Fruit fly (Drosophila melanogaster) whole organism, embryonic: ENCODE data around the gene BOD1.

Experiments
- Bteb2 ChIP-seq: fragments of 200-800 bp; sonication (Bioruptor generic); optimal IDR thresholded peaks from 2 replicates; lab custom pipeline; 2016; ENCODE audit warnings: missing biosample characterization, missing genetic modification characterization
- CG10321 ChIP-seq: fragments of 200-800 bp; sonication (Bioruptor generic); IDR thresholded peaks from 2 replicates; pipeline ENCODE4 v1.3.6; 2022; ENCODE audit warnings: missing biosample characterization, missing genetic modification characterization
- CG10654 ChIP-seq: fragments of 200-800 bp; sonication (Bioruptor generic); optimal IDR thresholded peaks from 2 replicates; lab custom pipeline; 2016; ENCODE audit warnings: missing biosample characterization, missing genetic modification characterization
- CG13624 ChIP-seq: fragments of 200-800 bp; sonication (Bioruptor generic); optimal IDR thresholded peaks from 2 replicates; lab custom pipeline; 2016; ENCODE audit warnings: missing biosample characterization, missing genetic modification characterization
- CG15269 ChIP-seq: fragments of 200-800 bp; sonication (Bioruptor generic); optimal IDR thresholded peaks from 2 replicates; lab custom pipeline; 2018; ENCODE audit warnings: missing biosample characterization, mild to moderate bottlenecking, missing genetic modification characterization, moderate library complexity
- CG17186 ChIP-seq: fragments of 200-800 bp; sonication (Bioruptor generic); optimal IDR thresholded peaks from 3 replicates; lab custom pipeline; 2017; ENCODE audit warnings: missing biosample characterization, missing genetic modification reagents, missing genetic modification characterization
- CG17385 ChIP-seq: fragments of 200-800 bp; sonication (Bioruptor generic); optimal IDR thresholded peaks from 3 replicates; lab custom pipeline; 2018; ENCODE audit warnings: missing biosample characterization, mild to moderate bottlenecking, missing genetic modification characterization
- CG17568 ChIP-seq: fragments of 200-800 bp; sonication (Bioruptor generic); optimal IDR thresholded peaks from 2 replicates; lab custom pipeline; 2018; ENCODE audit warnings: missing biosample characterization, mild to moderate bottlenecking, missing genetic modification characterization, moderate library complexity
- CG17802 ChIP-seq: fragments of 200-800 bp; sonication (Bioruptor generic); optimal IDR thresholded peaks from 2 replicates; lab custom pipeline; 2018; ENCODE audit warnings: missing biosample characterization, mild to moderate bottlenecking, missing genetic modification characterization, moderate library complexity
- CG2129 ChIP-seq: fragments of 200-800 bp; sonication (Bioruptor generic); IDR thresholded peaks from 2 replicates; pipeline ENCODE4 v1.3.6; 2022; ENCODE audit warnings: missing biosample characterization, missing genetic modification characterization; ENCODE audit not compliant: partially characterized antibody
- CG2712 ChIP-seq: fragments of 200-800 bp; optimal IDR thresholded peaks from 3 replicates; lab custom pipeline; 2019; ENCODE audit warnings: missing biosample characterization, mild to moderate bottlenecking, missing genetic modification characterization, moderate library complexity
- CG3065 ChIP-seq: fragments of 200-800 bp; sonication (Bioruptor generic); optimal IDR thresholded peaks from 2 replicates; lab custom pipeline; 2016; ENCODE audit warnings: missing biosample characterization, missing genetic modification characterization
- CG32772 ChIP-seq: fragments of 200-800 bp; sonication (Bioruptor generic); IDR thresholded peaks from 2 replicates; pipeline ENCODE4 v1.3.6; 2022; ENCODE audit warnings: missing biosample characterization, missing genetic modification characterization
- CG3281 ChIP-seq: fragments of 200-800 bp; sonication (Bioruptor generic); optimal IDR thresholded peaks from 3 replicates; lab custom pipeline; 2017; ENCODE audit warnings: missing biosample characterization, mild to moderate bottlenecking, missing genetic modification characterization
- CG4707 ChIP-seq: fragments of 200-800 bp; sonication (Bioruptor generic); optimal IDR thresholded peaks from 2 replicates; lab custom pipeline; 2018; ENCODE audit warnings: missing biosample characterization, mild to moderate bottlenecking, missing genetic modification characterization, moderate library complexity
- CG5180 ChIP-seq: fragments of 200-800 bp; sonication (Bioruptor generic); optimal IDR thresholded peaks from 3 replicates; lab custom pipeline; 2017; ENCODE audit warnings: missing biosample characterization, missing genetic modification characterization, mild to moderate bottlenecking, moderate library complexity, missing genetic modification reagents
- CG6254 ChIP-seq: fragments of 200-800 bp; sonication (Bioruptor generic); optimal IDR thresholded peaks from 3 replicates; lab custom pipeline; 2017; ENCODE audit warnings: mild to moderate bottlenecking, missing biosample characterization, missing genetic modification reagents, missing genetic modification characterization
- CG6683 ChIP-seq: fragments of 200-800 bp; sonication (Bioruptor generic); optimal IDR thresholded peaks from 2 replicates; lab custom pipeline; 2017; ENCODE audit warnings: missing biosample characterization, mild to moderate bottlenecking, missing genetic modification characterization, missing genetic modification reagents
- CG6854 ChIP-seq: fragments of 200-800 bp; sonication (Bioruptor generic); optimal IDR thresholded peaks from 3 replicates; lab custom pipeline; 2017; ENCODE audit warnings: missing biosample characterization, mild to moderate bottlenecking, missing genetic modification characterization
- CG7928 ChIP-seq: fragments of 200-800 bp; sonication (Bioruptor generic); optimal IDR thresholded peaks from 2 replicates; lab custom pipeline; 2017; ENCODE audit warnings: missing biosample characterization, mild to moderate bottlenecking, missing genetic modification characterization
- Doc3 ChIP-seq: fragments of 200-800 bp; sonication (Bioruptor generic); IDR thresholded peaks from 3 replicates; pipeline ENCODE4 v1.3.6; 2022; ENCODE audit warnings: missing biosample characterization, missing genetic modification characterization; ENCODE audit not compliant: partially characterized antibody
- Drgx ChIP-seq: fragments of 200-800 bp; sonication (Bioruptor generic); IDR thresholded peaks from 2 replicates; pipeline ENCODE4 v1.3.6; 2022; ENCODE audit warnings: missing biosample characterization, missing genetic modification characterization
- Gug ChIP-seq: fragments of 200-800 bp; sonication (Bioruptor generic); IDR thresholded peaks from 4 replicates; pipeline ENCODE4 v1.3.6; 2022; ENCODE audit warnings: missing biosample characterization, missing genetic modification characterization
- H15 ChIP-seq: fragments of 200-800 bp; sonication (Bioruptor generic); IDR thresholded peaks from 3 replicates; pipeline ENCODE4 v1.3.6; 2022; ENCODE audit warnings: missing biosample characterization, missing genetic modification characterization
- H2.0 ChIP-seq: fragments of 200-800 bp; sonication (Bioruptor generic); IDR thresholded peaks from 2 replicates; pipeline ENCODE4 v1.3.6; 2022; ENCODE audit warnings: missing biosample characterization, missing genetic modification characterization
- Hand ChIP-seq: fragments of 200-800 bp; sonication (Bioruptor generic); optimal IDR thresholded peaks from 2 replicates; lab custom pipeline; 2017; ENCODE audit warnings: mild to moderate bottlenecking, missing biosample characterization, missing genetic modification reagents, missing genetic modification characterization
- Hey ChIP-seq: fragments of 200-800 bp; sonication (Bioruptor generic); optimal IDR thresholded peaks from 3 replicates; lab custom pipeline; 2018; ENCODE audit warnings: missing biosample characterization, mild to moderate bottlenecking, missing genetic modification characterization
- MESR4 ChIP-seq: fragments of 200-800 bp; sonication (Bioruptor generic); optimal IDR thresholded peaks from 2 replicates; lab custom pipeline; 2018; ENCODE audit warnings: missing biosample characterization, mild to moderate bottlenecking, missing genetic modification characterization, moderate library complexity
- Mad ChIP-seq: fragments of 200-800 bp; sonication (Bioruptor generic); optimal IDR thresholded peaks from 2 replicates; lab custom pipeline; 2016; ENCODE audit warnings: missing biosample characterization, missing genetic modification characterization
- NK7.1 ChIP-seq: fragments of 200-800 bp; sonication (Bioruptor generic); optimal IDR thresholded peaks from 3 replicates; lab custom pipeline; 2016; ENCODE audit warnings: missing biosample characterization, missing genetic modification characterization
- Neu2 ChIP-seq: fragments of 200-800 bp; sonication (Bioruptor generic); optimal IDR thresholded peaks from 3 replicates; lab custom pipeline; 2016; ENCODE audit warnings: missing biosample characterization, missing genetic modification characterization, borderline replicate concordance
- NfI ChIP-seq: fragments of 200-800 bp; sonication (Bioruptor generic); optimal IDR thresholded peaks from 3 replicates; lab custom pipeline; 2018; ENCODE audit warnings: missing biosample characterization, mild to moderate bottlenecking, missing genetic modification characterization, moderate library complexity
- Six4 ChIP-seq: fragments of 200-800 bp; sonication (Bioruptor generic); optimal IDR thresholded peaks from 2 replicates; lab custom pipeline; 2016; ENCODE audit warnings: missing biosample characterization, missing genetic modification characterization
- Ssrp ChIP-seq: fragments of 200-800 bp; sonication (Bioruptor generic); optimal IDR thresholded peaks from 2 replicates; lab custom pipeline; 2018; ENCODE audit warnings: missing biosample characterization, mild to moderate bottlenecking, missing genetic modification characterization, moderate library complexity
- al ChIP-seq: fragments of 200-800 bp; sonication (Bioruptor generic); IDR thresholded peaks from 2 replicates; pipeline ENCODE4 v1.3.6; 2022; ENCODE audit warnings: missing biosample characterization, missing genetic modification characterization
- bigmax ChIP-seq: fragments of 200-800 bp; sonication (Bioruptor generic); optimal IDR thresholded peaks from 2 replicates; lab custom pipeline; 2018; ENCODE audit warnings: missing biosample characterization, mild to moderate bottlenecking, missing genetic modification characterization
- chif ChIP-seq, 2 experiments: fragments of 200-800 bp; sonication (Bioruptor generic); optimal IDR thresholded peaks; 3 replicates each; lab custom pipeline; 2016; ENCODE audit warnings: missing biosample characterization in 2 of 2, missing genetic modification characterization in 2 of 2
- crp ChIP-seq, 2 experiments: fragments of 200-800 bp; sonication (Bioruptor generic); optimal IDR thresholded peaks; 2 replicates in 1 of 2; 3 replicates in 1 of 2; lab custom pipeline; 2017; ENCODE audit warnings: missing biosample characterization in 2 of 2, missing genetic modification characterization in 2 of 2, mild to moderate bottlenecking in 1 of 2, moderate library complexity in 1 of 2
- disco-r ChIP-seq: fragments of 200-800 bp; sonication (Bioruptor generic); optimal IDR thresholded peaks from 2 replicates; lab custom pipeline; 2016; ENCODE audit warnings: missing biosample characterization, missing genetic modification characterization
- emc ChIP-seq: fragments of 200-800 bp; sonication (Bioruptor generic); optimal IDR thresholded peaks from 2 replicates; lab custom pipeline; 2016; ENCODE audit warnings: missing biosample characterization, missing genetic modification characterization
- ems ChIP-seq: fragments of 200-800 bp; sonication (Bioruptor generic); optimal IDR thresholded peaks from 3 replicates; lab custom pipeline; 2016; ENCODE audit warnings: missing biosample characterization, missing genetic modification characterization
- ftz-f1 ChIP-seq: fragments of 200-800 bp; sonication (Bioruptor generic); optimal IDR thresholded peaks from 2 replicates; lab custom pipeline; 2016; ENCODE audit warnings: missing biosample characterization, missing genetic modification characterization
- luna ChIP-seq: fragments of 200-800 bp; sonication (Bioruptor generic); optimal IDR thresholded peaks from 2 replicates; lab custom pipeline; 2016; ENCODE audit warnings: missing biosample characterization, missing genetic modification characterization
- nom ChIP-seq: fragments of 200-800 bp; sonication (Bioruptor generic); optimal IDR thresholded peaks from 2 replicates; lab custom pipeline; 2017; ENCODE audit warnings: missing biosample characterization, missing genetic modification characterization, mild to moderate bottlenecking, moderate library complexity, missing genetic modification reagents
- org-1 ChIP-seq: fragments of 200-800 bp; sonication (Bioruptor generic); optimal IDR thresholded peaks from 2 replicates; lab custom pipeline; 2017; ENCODE audit warnings: missing biosample characterization, missing genetic modification characterization
- pan ChIP-seq, 4 experiments: fragments of >200 bp in 3 of 4; fragments of 200-800 bp in 1 of 4; sonication (Bioruptor generic) in 1 of 4; optimal IDR thresholded peaks in 3 of 4; IDR thresholded peaks in 1 of 4; 2 replicates each; pipeline versions ENCODE4 v1.3.6 to Lab custom; 2017 to 2022; ENCODE audit warnings: missing biosample characterization in 2 of 4, missing genetic modification characterization in 2 of 4, mixed read lengths in 1 of 4
- sim ChIP-seq: fragments of 200-800 bp; sonication (Bioruptor generic); IDR thresholded peaks from 2 replicates; pipeline ENCODE4 v1.3.6; 2022; ENCODE audit warnings: missing biosample characterization, missing genetic modification characterization
- sisA ChIP-seq: fragments of 200-800 bp; sonication (Bioruptor generic); IDR thresholded peaks from 2 replicates; pipeline ENCODE4 v1.3.6; 2022; ENCODE audit warnings: missing biosample characterization, missing genetic modification characterization
- tup ChIP-seq: fragments of 200-800 bp; sonication (Bioruptor generic); optimal IDR thresholded peaks from 2 replicates; lab custom pipeline; 2016; ENCODE audit warnings: missing biosample characterization, mild to moderate bottlenecking, missing genetic modification characterization, moderate library complexity

Gene BOD1

dm6 chr3R:27987329-27987728, 49.3 kb downstream of the BOD1 start (continued):
- TF ChIP-seq CG6683 (GFP tag; lab: Kevin White, UChicago): peak; percentile 52
- TF ChIP-seq CG10321 (GFP tag; lab: Robert Waterston, UW): no peak
- peak; percentile 70 for TF ChIP-seq Ssrp (tag; lab: Kevin White, UChicago)
- TF ChIP-seq CG4707 (GFP tag; lab: Kevin White, UChicago): no peak
- TF ChIP-seq CG2712 (tag; lab: Kevin White, UChicago): peak; percentile 71
- TF ChIP-seq chif (GFP tag; optimal IDR thresholded peaks at IDR 0.05; lab: Kevin White, UChicago): peak in 1 of 2 experiments; percentile 7
- no peak for TF ChIP-seq Hey (tag; lab: Kevin White, UChicago)
- TF ChIP-seq CG17385 (GFP tag; lab: Kevin White, UChicago): peak; percentile 69
- TF ChIP-seq CG13624 (GFP tag; lab: Kevin White, UChicago): no peak
- peak; percentile 30 for TF ChIP-seq Six4 (GFP tag; lab: Kevin White, UChicago)
- peak; percentile 55 for TF ChIP-seq NfI (GFP tag; lab: Kevin White, UChicago)
- TF ChIP-seq CG17186 (GFP tag; lab: Kevin White, UChicago): no peak
- TF ChIP-seq al (GFP tag; lab: Robert Waterston, UW): peak; percentile 78
- TF ChIP-seq Hand: peak; percentile 34
- peak; percentile 81 for TF ChIP-seq CG15269 (tag; lab: Kevin White, UChicago)
- TF ChIP-seq nom: no peak
- TF ChIP-seq CG5180 (GFP tag; lab: Kevin White, UChicago): no peak
- TF ChIP-seq CG17568 (GFP tag; lab: Kevin White, UChicago): no peak
- TF ChIP-seq CG32772 (GFP tag; lab: Robert Waterston, UW): peak; percentile 77
- TF ChIP-seq crp (GFP tag; optimal IDR thresholded peaks at IDR 0.05; lab: Kevin White, UChicago): peak in 1 of 2 experiments; percentile 1
- no peak for TF ChIP-seq ftz-f1
- TF ChIP-seq pan (optimal IDR thresholded peaks at IDR 0.05; lab: Kevin White, UChicago): no peak
- peak in 1 of 2 experiments; percentile 72 for TF ChIP-seq pan (GFP tag; optimal IDR thresholded peaks at IDR 0.05 in 1 of 2, IDR thresholded peaks at IDR 0.05 in 1 of 2)
- peak; percentile 6 for TF ChIP-seq Mad (GFP tag; lab: Kevin White, UChicago)
- TF ChIP-seq H15 (GFP tag; lab: Robert Waterston, UW): peak; percentile 46; the same call in 1 of the 3 replicates
- TF ChIP-seq H2.0: peak; percentile 49; the same call in 1 of the 2 replicates
- no peak for TF ChIP-seq CG17802 (tag; lab: Kevin White, UChicago)
- TF ChIP-seq Neu2: no peak
- TF ChIP-seq emc (GFP tag; lab: Kevin White, UChicago): no peak
- TF ChIP-seq tup (GFP tag; lab: Kevin White, UChicago): no peak
- no peak for TF ChIP-seq Gug
- no peak for TF ChIP-seq CG2129 (GFP tag; lab: Robert Waterston, UW)
- TF ChIP-seq sim (GFP tag; lab: Robert Waterston, UW): no peak
- no peak for TF ChIP-seq CG6854 (GFP tag; lab: Kevin White, UChicago)
- TF ChIP-seq disco-r (GFP tag; lab: Kevin White, UChicago): no peak
- no peak for TF ChIP-seq CG3065 (GFP tag; lab: Kevin White, UChicago)
- TF ChIP-seq ems (GFP tag; lab: Kevin White, UChicago): no peak
- no peak for TF ChIP-seq luna (GFP tag; lab: Kevin White, UChicago)
- no peak for TF ChIP-seq NK7.1 (GFP tag; lab: Kevin White, UChicago)
- TF ChIP-seq CG10654 (GFP tag; lab: Kevin White, UChicago): no peak
- TF ChIP-seq Doc3 (GFP tag; lab: Robert Waterston, UW): no peak
- TF ChIP-seq MESR4 (GFP tag; lab: Kevin White, UChicago): no peak
- TF ChIP-seq Bteb2 (GFP tag; lab: Kevin White, UChicago): peak; percentile 1
- TF ChIP-seq CG7928 (GFP tag; lab: Kevin White, UChicago): no peak
- TF ChIP-seq Drgx (GFP tag; lab: Robert Waterston, UW): peak; percentile 57
- no peak for TF ChIP-seq bigmax
- peak; percentile 79 for TF ChIP-seq CG3281
- no peak for TF ChIP-seq sisA (GFP tag; lab: Robert Waterston, UW)
- peak; percentile 28 for TF ChIP-seq org-1 (GFP tag; lab: Kevin White, UChicago)
- no peak for TF ChIP-seq CG6254 (GFP tag; lab: Kevin White, UChicago)
